Worm (Caenorhabditis elegans): Measurements from ENCODE around the gene D2096.12.

- no peak for TF ChIP-seq ama-1 (optimal IDR thresholded peaks at IDR 0.05)
- TF ChIP-seq scrt-1 (GFP tag; IDR thresholded peaks at IDR 0.05) = no peak
- no peak for TF ChIP-seq hmg-4 (GFP tag; optimal IDR thresholded peaks at IDR 0.05)
- no peak for TF ChIP-seq tbx-37 (GFP tag; conservative IDR thresholded peaks at IDR 0.05)
- no peak for TF ChIP-seq flt-1 (GFP tag; IDR thresholded peaks at IDR 0.05)
- no peak for TF ChIP-seq B0310.2 (tag; optimal IDR thresholded peaks at IDR 0.05)
- TF ChIP-seq hmbx-1 (tag; optimal IDR thresholded peaks at IDR 0.05) = no peak
- no peak for TF ChIP-seq tbx-11 (GFP tag; IDR thresholded peaks at IDR 0.05)
Observed at ce11 chrIV:8382695-8383094, 19.4 kb downstream of the D2096.12 start, which contains the start of gene D2096.9.
